Worm (Caenorhabditis elegans) whole organism, young adult: ENCODE measurements around the gene Y97E10AR.8.

Experiments used
- B0261.1 ChIP-seq: sonication (generic microtip); optimal IDR thresholded peaks from 2 replicates; lab custom pipeline; 2016; ENCODE audit warnings: mild to moderate bottlenecking, missing genetic modification characterization, moderate library complexity, missing compliant biosample characterization
- F23B12.7 ChIP-seq: sonication (generic microtip); optimal IDR thresholded peaks from 2 replicates; lab custom pipeline; 2017; ENCODE audit warnings: missing genetic modification characterization, mild to moderate bottlenecking, missing compliant biosample characterization, antibody characterized with exemption, moderate library complexity; ENCODE audit not compliant: insufficient read depth
- F39B2.1 ChIP-seq: fragments of 200-800 bp; sonication (Bioruptor generic); IDR thresholded peaks from 2 replicates; pipeline ENCODE4 v1.3.6; 2022; ENCODE audit warnings: missing genetic modification reagents, missing genetic modification characterization, missing compliant biosample characterization
- F49E8.2 ChIP-seq: sonication (generic microtip); optimal IDR thresholded peaks from 3 replicates; lab custom pipeline; 2017; ENCODE audit warnings: missing genetic modification characterization, mild to moderate bottlenecking, missing compliant biosample characterization, antibody characterized with exemption, moderate library complexity; ENCODE audit not compliant: insufficient read depth
- K12H6.12 ChIP-seq: fragments of 200-800 bp; sonication (Bioruptor generic); optimal IDR thresholded peaks from 2 replicates; lab custom pipeline; 2018; ENCODE audit warnings: mild to moderate bottlenecking, missing genetic modification characterization, missing compliant biosample characterization
- T26A5.8 ChIP-seq: sonication (generic microtip); optimal IDR thresholded peaks from 2 replicates; lab custom pipeline; 2016; ENCODE audit warnings: missing genetic modification characterization, missing compliant biosample characterization
- dpl-1 ChIP-seq: fragments of 150-350 bp; optimal IDR thresholded peaks from 2 replicates; lab custom pipeline; 2014; ENCODE audit warnings: missing biosample characterization, missing genetic modification reagents, missing genetic modification characterization
- hlh-12 ChIP-seq: sonication (generic microtip); optimal IDR thresholded peaks from 2 replicates; lab custom pipeline; 2016; ENCODE audit warnings: missing genetic modification characterization, missing compliant biosample characterization
- lir-1 ChIP-seq: fragments of 200-800 bp; sonication (Bioruptor generic); conservative IDR thresholded peaks from 2 replicates; pipeline ENCODE4 v1.3.6; 2022; ENCODE audit warnings: missing genetic modification reagents, missing genetic modification characterization, missing compliant biosample characterization
- pha-4 ChIP-seq: fragments of 150-350 bp; sonication (generic microtip); optimal IDR thresholded peaks from 2 replicates; lab custom pipeline; 2014; ENCODE audit warnings: missing biosample characterization, missing genetic modification reagents, missing genetic modification characterization
- snpc-4 ChIP-seq, 5 experiments: fragments of 150-350 bp in 1 of 5; sonication (generic microtip) in 4 of 5; optimal IDR thresholded peaks; 2 replicates each; lab custom pipeline; 2014 to 2018; ENCODE audit warnings: missing genetic modification characterization in 5 of 5, missing biosample characterization in 3 of 5, antibody characterized with exemption in 2 of 5, mild to moderate bottlenecking in 2 of 5, missing compliant biosample characterization in 2 of 5, missing genotype in 2 of 5, moderate library complexity in 2 of 5, missing genetic modification reagents in 1 of 5
- tlf-1 ChIP-seq: fragments of 200-800 bp; sonication (Bioruptor generic); optimal IDR thresholded peaks from 2 replicates; lab custom pipeline; 2018; ENCODE audit warnings: mild to moderate bottlenecking, missing genetic modification characterization, missing compliant biosample characterization
- unc-62 ChIP-seq: fragments of 150-350 bp; optimal IDR thresholded peaks from 2 replicates; lab custom pipeline; 2014; ENCODE audit warnings: missing biosample characterization, missing genetic modification reagents, missing genetic modification characterization

- TF ChIP-seq F39B2.1 (GFP tag; lab: Robert Waterston, UW) (no peak), B0261.1 (tag; lab: Kevin White, UChicago) (no peak), pha-4 (tag; lab: Kevin White, UChicago) (no peak), dpl-1 (peak; percentile 42), F23B12.7 (tag; lab: Kevin White, UChicago) (peak; percentile 78), tlf-1 (GFP tag; lab: Kevin White, UChicago) (peak; percentile 51), unc-62 (GFP tag; lab: Kevin White, UChicago) (no peak), snpc-4 (GFP tag; optimal IDR thresholded peaks at IDR 0.05; lab: Kevin White, UChicago) (no peak), snpc-4 (tag; optimal IDR thresholded peaks at IDR 0.05; lab: Kevin White, UChicago) (peak in 2 of 4 experiments; percentile 11 to 50), F49E8.2 (peak; percentile 77), hlh-12 (tag; lab: Kevin White, UChicago) (no peak), K12H6.12 (tag; lab: Kevin White, UChicago) (no peak), T26A5.8 (no peak), lir-1 (GFP tag; lab: Robert Waterston, UW) (no peak)
Observed at ce11 chrV:8031121-8031520, 26.0 kb downstream of the Y97E10AR.8 start, which contains the start of gene vars-1.
